Worm (Caenorhabditis elegans) whole organism, L1 larva: ENCODE data around the gene dph-1.

Experiments
- C16A3.4 ChIP-seq: fragments of 150-350 bp; optimal IDR thresholded peaks from 2 replicates; lab custom pipeline; 2014; ENCODE audit warnings: missing biosample characterization, missing genetic modification characterization
- C34B4.2 ChIP-seq: sonication (generic microtip); optimal IDR thresholded peaks from 2 replicates; lab custom pipeline; 2017; ENCODE audit warnings: mild to moderate bottlenecking, missing genetic modification characterization, missing compliant biosample characterization
- aha-1 ChIP-seq: fragments of 150-350 bp; optimal IDR thresholded peaks from 2 replicates; lab custom pipeline; 2014; ENCODE audit warnings: missing biosample characterization, missing genetic modification characterization
- ama-1 ChIP-seq: fragments of 150-350 bp; optimal IDR thresholded peaks from 2 replicates; lab custom pipeline; 2014
- blmp-1 ChIP-seq: fragments of 150-350 bp; optimal IDR thresholded peaks from 2 replicates; lab custom pipeline; 2014; ENCODE audit warnings: missing biosample characterization, missing genetic modification characterization
- ceh-8 ChIP-seq: fragments of 200-800 bp; sonication (Bioruptor generic); optimal IDR thresholded peaks from 2 replicates; lab custom pipeline; 2018; ENCODE audit warnings: mild to moderate bottlenecking, missing genetic modification characterization, moderate library complexity, missing compliant biosample characterization
- ceh-82 ChIP-seq, 3 experiments: fragments of 150-350 bp in 1 of 3; sonication (generic microtip) in 2 of 3; optimal IDR thresholded peaks; 2 replicates each; lab custom pipeline; 2014 to 2017; ENCODE audit warnings: missing biosample characterization in 3 of 3, missing genetic modification characterization in 3 of 3
- ceh-88 ChIP-seq: fragments of 200-800 bp; sonication (Bioruptor generic); IDR thresholded peaks from 2 replicates; pipeline ENCODE4 v1.3.6; 2022; ENCODE audit warnings: missing genetic modification characterization, missing compliant biosample characterization
- ceh-90 ChIP-seq: sonication (generic microtip); optimal IDR thresholded peaks from 2 replicates; lab custom pipeline; 2016; ENCODE audit warnings: missing genetic modification characterization, missing compliant biosample characterization
- ces-1 ChIP-seq: fragments of 150-350 bp; optimal IDR thresholded peaks from 2 replicates; lab custom pipeline; 2014; ENCODE audit warnings: missing biosample characterization, missing genetic modification reagents, missing genetic modification characterization
- dpl-1 ChIP-seq, 3 experiments: fragments of 150-350 bp in 2 of 3; sonication (generic microtip) in 1 of 3; optimal IDR thresholded peaks; 2 replicates each; lab custom pipeline; 2014 to 2017; ENCODE audit warnings: missing biosample characterization in 3 of 3, missing genetic modification characterization in 3 of 3, missing genetic modification reagents in 3 of 3
- dsc-1 ChIP-seq: sonication (generic microtip); optimal IDR thresholded peaks from 2 replicates; lab custom pipeline; 2016; ENCODE audit warnings: mild to moderate bottlenecking, missing genetic modification characterization, missing compliant biosample characterization
- egl-13 ChIP-seq: sonication (generic microtip); optimal IDR thresholded peaks from 2 replicates; lab custom pipeline; 2016; ENCODE audit warnings: missing genotype, missing genetic modification reagents, missing genetic modification characterization, missing compliant biosample characterization
- elt-2 ChIP-seq: sonication (generic microtip); optimal IDR thresholded peaks from 2 replicates; lab custom pipeline; 2016; ENCODE audit warnings: missing genetic modification characterization, mild to moderate bottlenecking, inconsistent platforms, missing compliant biosample characterization, missing genetic modification reagents
- grh-1 ChIP-seq: fragments of 200-800 bp; sonication (Bioruptor generic); IDR thresholded peaks from 2 replicates; pipeline ENCODE4 v1.3.6; 2022; ENCODE audit warnings: missing genetic modification reagents, missing genetic modification characterization, missing compliant biosample characterization
- hlh-17 ChIP-seq: fragments of 200-800 bp; sonication (Bioruptor generic); optimal IDR thresholded peaks from 2 replicates; lab custom pipeline; 2018; ENCODE audit warnings: missing genetic modification characterization, mild to moderate bottlenecking, missing compliant biosample characterization, moderate library complexity, borderline replicate concordance
- hlh-4 ChIP-seq: sonication (generic microtip); optimal IDR thresholded peaks from 2 replicates; lab custom pipeline; 2016; ENCODE audit warnings: mild to moderate bottlenecking, missing genetic modification characterization, missing compliant biosample characterization
- irx-1 ChIP-seq: sonication (generic microtip); optimal IDR thresholded peaks from 2 replicates; lab custom pipeline; 2016; ENCODE audit warnings: missing genetic modification characterization, missing compliant biosample characterization
- isw-1 ChIP-seq: fragments of 200-800 bp; sonication (Bioruptor generic); IDR thresholded peaks from 2 replicates; pipeline ENCODE4 v1.3.6; 2022; ENCODE audit warnings: missing genetic modification characterization, missing compliant biosample characterization
- jun-1 ChIP-seq: fragments of 150-350 bp; optimal IDR thresholded peaks from 2 replicates; lab custom pipeline; 2014; ENCODE audit warnings: missing biosample characterization, missing genetic modification reagents, missing genetic modification characterization
- lin-13 ChIP-seq: fragments of 150-350 bp; optimal IDR thresholded peaks from 2 replicates; lab custom pipeline; 2014; ENCODE audit warnings: missing biosample characterization, missing genetic modification reagents, missing genetic modification characterization
- lin-14 ChIP-seq: fragments of 200-800 bp; sonication (Bioruptor generic); optimal IDR thresholded peaks from 2 replicates; lab custom pipeline; 2018; ENCODE audit warnings: mild to moderate bottlenecking, missing genetic modification characterization, moderate library complexity, missing compliant biosample characterization
- lin-15B ChIP-seq: fragments of 150-350 bp; sonication (generic microtip); optimal IDR thresholded peaks from 3 replicates; lab custom pipeline; 2014; ENCODE audit warnings: missing biosample characterization, missing genetic modification characterization
- lin-35 ChIP-seq, 2 experiments: fragments of 150-350 bp; optimal IDR thresholded peaks; 2 replicates each; lab custom pipeline; 2014; ENCODE audit warnings: missing biosample characterization in 2 of 2, missing genetic modification characterization in 2 of 2, missing genetic modification reagents in 2 of 2
- lsy-2 ChIP-seq, 2 experiments: fragments of 150-350 bp; optimal IDR thresholded peaks; 2 replicates each; lab custom pipeline; 2014; ENCODE audit warnings: missing biosample characterization in 2 of 2, missing genetic modification characterization in 2 of 2
- mep-1 ChIP-seq: fragments of 150-350 bp; optimal IDR thresholded peaks from 2 replicates; lab custom pipeline; 2014; ENCODE audit warnings: missing biosample characterization, missing genetic modification characterization
- nhr-11 ChIP-seq: fragments of 150-350 bp; optimal IDR thresholded peaks from 2 replicates; lab custom pipeline; 2014; ENCODE audit warnings: missing biosample characterization, missing genetic modification characterization
- nhr-19 ChIP-seq: fragments of 200-800 bp; sonication (Bioruptor generic); conservative IDR thresholded peaks from 2 replicates; pipeline ENCODE4 v1.3.6; 2022; ENCODE audit warnings: missing genetic modification characterization, missing compliant biosample characterization
- nhr-20 ChIP-seq: sonication (generic microtip); optimal IDR thresholded peaks from 2 replicates; lab custom pipeline; 2016; ENCODE audit warnings: mild to moderate bottlenecking, missing genetic modification characterization, missing compliant biosample characterization
- nhr-237 ChIP-seq: fragments of 150-350 bp; optimal IDR thresholded peaks from 2 replicates; lab custom pipeline; 2014; ENCODE audit warnings: missing biosample characterization, missing genetic modification characterization
- nhr-47 ChIP-seq: sonication (generic microtip); optimal IDR thresholded peaks from 2 replicates; lab custom pipeline; 2016; ENCODE audit warnings: mild to moderate bottlenecking, missing genetic modification characterization, moderate library complexity, missing compliant biosample characterization
- nhr-71 ChIP-seq: sonication (generic microtip); optimal IDR thresholded peaks from 2 replicates; lab custom pipeline; 2016; ENCODE audit warnings: mild to moderate bottlenecking, missing genetic modification characterization, moderate library complexity, missing compliant biosample characterization
- nhr-76 ChIP-seq: sonication (generic microtip); optimal IDR thresholded peaks from 2 replicates; lab custom pipeline; 2017; ENCODE audit warnings: missing biosample characterization, missing genetic modification characterization
- nhr-84 ChIP-seq: sonication (generic microtip); optimal IDR thresholded peaks from 2 replicates; lab custom pipeline; 2017; ENCODE audit warnings: missing biosample characterization, missing genetic modification characterization
- nhr-90 ChIP-seq: sonication (generic microtip); optimal IDR thresholded peaks from 2 replicates; lab custom pipeline; 2016; ENCODE audit warnings: mild to moderate bottlenecking, missing genetic modification characterization, missing compliant biosample characterization; ENCODE audit not compliant: poor library complexity
- pag-3 ChIP-seq: sonication (generic microtip); optimal IDR thresholded peaks from 2 replicates; lab custom pipeline; 2017; ENCODE audit warnings: missing genetic modification characterization, mild to moderate bottlenecking, missing compliant biosample characterization, antibody characterized with exemption, borderline replicate concordance; ENCODE audit not compliant: insufficient read depth
- pqm-1 ChIP-seq: sonication (generic microtip); optimal IDR thresholded peaks from 3 replicates; lab custom pipeline; 2017; ENCODE audit warnings: missing biosample characterization, missing genetic modification characterization
- snu-23 ChIP-seq: sonication (generic microtip); optimal IDR thresholded peaks from 2 replicates; lab custom pipeline; 2016; ENCODE audit warnings: missing genetic modification characterization, missing compliant biosample characterization
- sptf-1 ChIP-seq: fragments of 150-350 bp; optimal IDR thresholded peaks from 2 replicates; lab custom pipeline; 2014; ENCODE audit warnings: missing biosample characterization, missing genetic modification characterization
- sup-37 ChIP-seq: fragments of 200-800 bp; sonication (Bioruptor generic); optimal IDR thresholded peaks from 2 replicates; lab custom pipeline; 2018; ENCODE audit warnings: mild to moderate bottlenecking, missing genetic modification characterization, missing compliant biosample characterization
- swsn-7 ChIP-seq: sonication (generic microtip); optimal IDR thresholded peaks from 2 replicates; lab custom pipeline; 2016; ENCODE audit warnings: missing genetic modification characterization, missing compliant biosample characterization
- tlp-1 ChIP-seq: fragments of 150-350 bp; optimal IDR thresholded peaks from 2 replicates; lab custom pipeline; 2014; ENCODE audit warnings: missing biosample characterization, missing genetic modification characterization
- unc-130 ChIP-seq: fragments of 150-350 bp; optimal IDR thresholded peaks from 2 replicates; lab custom pipeline; 2017; ENCODE audit warnings: missing biosample characterization, missing genetic modification characterization, inconsistent platforms
- unc-86 ChIP-seq: sonication (generic microtip); optimal IDR thresholded peaks from 2 replicates; lab custom pipeline; 2016; ENCODE audit warnings: missing genetic modification characterization, missing compliant biosample characterization
- xbp-1 ChIP-seq: sonication (generic microtip); optimal IDR thresholded peaks from 2 replicates; lab custom pipeline; 2016; ENCODE audit warnings: missing genetic modification characterization, missing compliant biosample characterization
- zag-1 ChIP-seq: fragments of 150-350 bp; optimal IDR thresholded peaks from 2 replicates; lab custom pipeline; 2014; ENCODE audit warnings: missing biosample characterization, missing genetic modification characterization
- zip-4 ChIP-seq: fragments of 200-800 bp; sonication (Bioruptor generic); optimal IDR thresholded peaks from 2 replicates; lab custom pipeline; 2018; ENCODE audit warnings: mild to moderate bottlenecking, missing genetic modification characterization, moderate library complexity, missing compliant biosample characterization
- ztf-11 ChIP-seq, 2 experiments: sonication (generic microtip); optimal IDR thresholded peaks; 2 replicates each; lab custom pipeline; 2016 to 2017; ENCODE audit warnings: missing genetic modification characterization in 2 of 2, missing biosample characterization in 1 of 2, missing compliant biosample characterization in 1 of 2
- ztf-4 ChIP-seq: fragments of 150-350 bp; optimal IDR thresholded peaks from 2 replicates; lab custom pipeline; 2014; ENCODE audit warnings: missing biosample characterization, missing genetic modification characterization

Gene dph-1

DNA sequence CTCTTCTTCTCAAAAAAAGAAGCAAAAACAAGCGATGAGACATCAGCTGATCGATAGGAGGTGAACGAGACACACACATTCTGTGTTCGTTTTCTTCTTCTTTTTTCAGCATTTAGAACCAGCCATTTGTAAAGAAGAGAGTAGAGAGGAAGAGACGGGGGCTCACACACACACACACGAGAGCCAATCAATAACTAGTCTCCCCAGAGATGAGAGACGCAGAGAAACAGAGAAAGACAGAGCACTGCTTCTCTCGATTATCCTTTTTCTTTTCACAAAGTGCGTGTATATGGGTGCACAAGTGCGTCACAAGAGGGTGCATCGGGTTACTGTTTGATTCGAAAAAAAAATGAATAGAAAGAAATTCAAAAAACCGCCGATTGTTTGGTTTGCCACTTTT, 29.3 kb upstream of the dph-1 start (continued):
- TF ChIP-seq dsc-1 (tag; lab: Kevin White, UChicago): peak; percentile 71
- no peak for TF ChIP-seq nhr-76 (tag; lab: Kevin White, UChicago)
- TF ChIP-seq ceh-88 (GFP tag; lab: Robert Waterston, UW): no peak
- TF ChIP-seq nhr-47: peak; percentile 70
- no peak for TF ChIP-seq unc-130 (tag; lab: Kevin White, UChicago)
- peak; percentile 6 for TF ChIP-seq nhr-20 (tag; lab: Kevin White, UChicago)
- TF ChIP-seq snu-23 (GFP tag; lab: Kevin White, UChicago): peak; percentile 68
- TF ChIP-seq zag-1 (tag; lab: Kevin White, UChicago): no peak
- no peak for TF ChIP-seq pqm-1 (tag; lab: Kevin White, UChicago)
- no peak for TF ChIP-seq ceh-90 (tag; lab: Kevin White, UChicago)
- TF ChIP-seq aha-1 (tag; lab: Kevin White, UChicago): no peak
- peak; percentile 63 to 73 for TF ChIP-seq lsy-2 (tag; optimal IDR thresholded peaks at IDR 0.05; lab: Kevin White, UChicago)
- peak; percentile 33 for TF ChIP-seq ztf-4 (tag; lab: Kevin White, UChicago)
- peak; percentile 79 for TF ChIP-seq unc-86 (tag; lab: Kevin White, UChicago)
- TF ChIP-seq nhr-11 (tag; lab: Kevin White, UChicago): no peak
- TF ChIP-seq zip-4 (GFP tag; lab: Kevin White, UChicago): no peak
- TF ChIP-seq mep-1 (tag; lab: Kevin White, UChicago): peak; percentile 53
- peak; percentile 49 to 65 (median 55) for TF ChIP-seq ceh-82 (tag; optimal IDR thresholded peaks at IDR 0.05; lab: Kevin White, UChicago)
- 0 out of 2 replicates have a peak, but pooled peaks have one; percentile 6 for TF ChIP-seq grh-1 (GFP tag; lab: Robert Waterston, UW)
- peak; percentile 78 for TF ChIP-seq egl-13 (tag; lab: Kevin White, UChicago)
- TF ChIP-seq tlp-1: no peak
- peak; percentile 38 for TF ChIP-seq lin-15B
- TF ChIP-seq nhr-19 (GFP tag; lab: Robert Waterston, UW): peak; percentile 47
- TF ChIP-seq sptf-1: no peak
- TF ChIP-seq pag-3 (tag; lab: Kevin White, UChicago): no peak
- TF ChIP-seq lin-13 (GFP tag; lab: Kevin White, UChicago): peak; percentile 33
- TF ChIP-seq ztf-11 (tag; optimal IDR thresholded peaks at IDR 0.05; lab: Kevin White, UChicago): no peak
- peak; percentile 7 to 48 (median 27) for TF ChIP-seq dpl-1 (GFP tag; optimal IDR thresholded peaks at IDR 0.05; lab: Kevin White, UChicago)
- TF ChIP-seq hlh-4 (tag; lab: Kevin White, UChicago): no peak
- TF ChIP-seq ceh-8: no peak
- TF ChIP-seq nhr-84: no peak
- no peak for TF ChIP-seq hlh-17 (GFP tag; lab: Kevin White, UChicago)
- TF ChIP-seq C34B4.2: no peak
- no peak for TF ChIP-seq nhr-90 (tag; lab: Kevin White, UChicago)
- peak; percentile 60 for TF ChIP-seq xbp-1 (tag; lab: Kevin White, UChicago)
- TF ChIP-seq C16A3.4 (tag; lab: Kevin White, UChicago): no peak
- TF ChIP-seq ama-1 (lab: Kevin White, UChicago): no peak
- TF ChIP-seq nhr-71 (tag; lab: Kevin White, UChicago): peak; percentile 78

DNA sequence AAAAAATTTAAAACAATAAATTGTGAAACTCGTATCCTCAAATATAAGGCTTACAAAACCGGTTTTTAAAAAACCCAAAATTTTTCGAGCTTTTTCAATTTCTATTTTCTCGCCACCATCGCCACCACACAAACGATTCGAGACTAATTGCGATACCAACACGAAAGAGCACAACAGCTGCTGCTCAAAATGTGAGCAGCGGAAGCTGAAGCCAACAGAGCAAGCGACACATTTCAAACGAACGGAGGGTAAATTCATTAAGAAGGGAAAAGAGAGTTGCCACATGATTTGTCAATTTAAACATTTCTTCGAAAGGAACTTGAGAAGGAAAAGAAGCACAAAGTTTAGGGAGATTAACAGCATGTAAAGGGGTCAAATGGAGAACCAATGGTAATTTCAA, 27.6 kb upstream of the dph-1 start:
- TF ChIP-seq lin-14 (GFP tag; lab: Kevin White, UChicago) (peak; percentile 47), zag-1 (tag; lab: Kevin White, UChicago) (no peak)

DNA sequence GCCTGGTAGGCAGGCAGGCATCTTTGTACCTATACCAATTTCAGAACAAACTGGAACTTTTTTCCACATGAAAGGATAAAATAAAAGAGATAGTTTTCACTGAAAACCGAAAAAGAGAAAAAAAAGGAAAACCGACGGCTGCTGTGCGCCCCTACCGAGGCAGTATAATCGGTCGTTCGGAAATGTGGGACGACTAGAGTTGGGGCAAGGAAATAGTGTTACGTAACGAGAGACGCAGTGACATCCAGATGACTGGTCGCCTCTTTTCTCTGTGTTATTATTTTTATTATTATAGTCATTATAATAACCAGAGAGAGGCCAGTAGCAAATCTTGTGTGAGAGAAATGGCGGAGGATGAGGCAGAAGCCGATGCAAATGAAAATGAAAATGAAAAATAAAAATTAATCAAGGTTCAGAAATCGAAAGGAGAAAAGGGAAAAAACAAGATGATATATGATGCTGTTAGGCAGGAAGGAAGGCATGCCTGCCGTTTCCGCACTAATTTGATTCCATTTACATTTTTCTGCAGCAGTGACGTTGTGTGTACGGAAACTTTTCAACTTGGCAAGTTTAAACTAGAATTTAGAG, 25.2 kb upstream of the dph-1 start:
- TF ChIP-seq sup-37 (no peak), elt-2 (no peak), ama-1 (lab: Kevin White, UChicago) (no peak), egl-13 (tag; lab: Kevin White, UChicago) (peak; percentile 31), lin-14 (GFP tag; lab: Kevin White, UChicago) (peak; percentile 51), nhr-47 (peak; percentile 16), swsn-7 (tag; lab: Kevin White, UChicago) (peak; percentile 4), ces-1 (GFP tag; lab: Kevin White, UChicago) (no peak), blmp-1 (tag; lab: Kevin White, UChicago) (peak; percentile 93), irx-1 (tag; lab: Kevin White, UChicago) (no peak), isw-1 (GFP tag; lab: Robert Waterston, UW) (no peak), dsc-1 (tag; lab: Kevin White, UChicago) (peak; percentile 24), jun-1 (tag; lab: Kevin White, UChicago) (no peak), xbp-1 (tag; lab: Kevin White, UChicago) (no peak), lin-35 (GFP tag; optimal IDR thresholded peaks at IDR 0.05; lab: Kevin White, UChicago) (no peak), ceh-88 (GFP tag; lab: Robert Waterston, UW) (no peak), nhr-237 (tag; lab: Kevin White, UChicago) (no peak)
